Fruit fly (Drosophila melanogaster) whole organism: ENCODE results near the gene Sac1.

Experiments used
- CG8478 ChIP-seq: fragments of >200 bp; optimal IDR thresholded peaks from 2 replicates; lab custom pipeline; 2018; ENCODE audit warnings: inconsistent platforms
- Dll ChIP-seq: fragments of >200 bp; optimal IDR thresholded peaks from 2 replicates; lab custom pipeline; 2017

dm6 chr3L:1265423-1266002 lies 17.9 kb downstream of the Sac1 start:
- TF ChIP-seq CG8478 = no peak
- no peak for TF ChIP-seq Dll (lab: Kevin White, UChicago)
